Worm (Caenorhabditis elegans) whole organism, L3 larva: ENCODE data around the gene F23F1.6.

Experiments
- elt-1 ChIP-seq: fragments of 150-350 bp; optimal IDR thresholded peaks from 2 replicates; lab custom pipeline; 2014; ENCODE audit warnings: missing biosample characterization, missing genetic modification characterization
- fos-1 ChIP-seq: fragments of 150-350 bp; optimal IDR thresholded peaks from 2 replicates; lab custom pipeline; 2014; ENCODE audit warnings: missing biosample characterization, missing genetic modification characterization
- jun-1 ChIP-seq: fragments of 150-350 bp; optimal IDR thresholded peaks from 2 replicates; lab custom pipeline; 2014; ENCODE audit warnings: missing biosample characterization, missing genetic modification reagents, missing genetic modification characterization
- nfya-1 ChIP-seq: sonication (generic microtip); optimal IDR thresholded peaks from 2 replicates; lab custom pipeline; 2017; ENCODE audit warnings: missing genetic modification characterization, mild to moderate bottlenecking, missing compliant biosample characterization, antibody characterized with exemption, moderate library complexity; ENCODE audit not compliant: insufficient read depth
- nhr-11 ChIP-seq: fragments of 150-350 bp; optimal IDR thresholded peaks from 2 replicates; lab custom pipeline; 2014; ENCODE audit warnings: missing biosample characterization, missing genetic modification characterization
- nhr-12 ChIP-seq: fragments of 150-350 bp; optimal IDR thresholded peaks from 2 replicates; lab custom pipeline; 2014; ENCODE audit warnings: missing biosample characterization, missing genetic modification characterization
- nhr-23 ChIP-seq: fragments of 150-350 bp; optimal IDR thresholded peaks from 2 replicates; lab custom pipeline; 2014; ENCODE audit warnings: missing biosample characterization, missing genetic modification reagents, missing genetic modification characterization
- nhr-237 ChIP-seq: fragments of 150-350 bp; optimal IDR thresholded peaks from 2 replicates; lab custom pipeline; 2014; ENCODE audit warnings: missing biosample characterization, missing genetic modification characterization
- nhr-76 ChIP-seq: fragments of 150-350 bp; sonication (generic microtip); optimal IDR thresholded peaks from 5 replicates; lab custom pipeline; 2014; ENCODE audit warnings: missing biosample characterization, missing genetic modification characterization
- pqm-1 ChIP-seq: fragments of 150-350 bp; optimal IDR thresholded peaks from 2 replicates; lab custom pipeline; 2017; ENCODE audit warnings: missing biosample characterization, missing genetic modification characterization, inconsistent platforms
- skn-1 ChIP-seq: fragments of 150-350 bp; optimal IDR thresholded peaks from 2 replicates; lab custom pipeline; 2014; ENCODE audit warnings: missing biosample characterization, missing genetic modification characterization
- zag-1 ChIP-seq: fragments of 150-350 bp; optimal IDR thresholded peaks from 2 replicates; lab custom pipeline; 2014; ENCODE audit warnings: missing biosample characterization, missing genetic modification characterization

DNA sequence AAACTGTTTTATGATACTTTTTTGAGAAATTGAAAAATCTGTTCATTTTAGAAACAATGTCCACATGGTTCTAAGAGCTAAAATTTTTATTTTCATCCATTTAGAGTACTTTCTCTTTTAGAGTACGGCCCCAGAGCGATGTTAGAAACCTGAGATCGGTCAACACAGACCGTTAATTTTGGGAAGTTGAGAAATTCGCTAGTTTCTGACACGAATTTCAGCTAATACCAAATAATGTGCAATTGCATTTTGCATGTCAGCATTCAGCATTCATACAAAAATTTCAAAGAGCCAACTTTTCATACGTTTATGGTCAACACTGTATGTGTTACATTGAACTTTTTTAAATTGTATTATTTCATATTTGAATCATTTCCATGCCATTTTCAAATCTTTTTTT, 32.3 kb downstream of the F23F1.6 start:
- TF ChIP-seq nfya-1 (no peak), fos-1 (tag; lab: Kevin White, UChicago) (no peak), nhr-11 (no peak), nhr-12 (tag; lab: Kevin White, UChicago) (no peak), nhr-76 (tag; lab: Kevin White, UChicago) (no peak), skn-1 (tag; lab: Kevin White, UChicago) (no peak), nhr-237 (tag; lab: Kevin White, UChicago) (no peak), elt-1 (tag; lab: Kevin White, UChicago) (no peak), nhr-23 (tag; lab: Kevin White, UChicago) (no peak), zag-1 (tag; lab: Kevin White, UChicago) (no peak), pqm-1 (tag; lab: Kevin White, UChicago) (no peak), jun-1 (no peak)
